Worm (Caenorhabditis elegans): ENCODE data around the gene aqp-2.
A peak's percentile ranks its signal among the peaks of the same experiment; 100 is the strongest.

aqp-2 gene

ce11 chrII:9283668-9284357 is 22.0 kb upstream of the aqp-2 start (continued):
- TF ChIP-seq nfya-1 (tag; optimal IDR thresholded peaks at IDR 0.05; ENCODE audit: borderline replicate concordance, insufficient read depth): no peak
- no peak for TF ChIP-seq hmg-20 (GFP tag; IDR thresholded peaks at IDR 0.05)
- TF ChIP-seq lin-54 (GFP tag; optimal IDR thresholded peaks at IDR 0.05): peak; percentile 44
- TF ChIP-seq B0336.3 (GFP tag; IDR thresholded peaks at IDR 0.05): peak; percentile 73; the same call in 1 of the 2 replicates
- TF ChIP-seq chd-7 (tag; optimal IDR thresholded peaks at IDR 0.05): peak; percentile 60
- no peak for TF ChIP-seq rpc-1 (optimal IDR thresholded peaks at IDR 0.05)
- TF ChIP-seq rpc-1 (tag; optimal IDR thresholded peaks at IDR 0.05): no peak
- no peak for TF ChIP-seq F49E8.2 (tag; optimal IDR thresholded peaks at IDR 0.05; ENCODE audit: insufficient read depth)
- no peak for TF ChIP-seq dpff-1 (tag; optimal IDR thresholded peaks at IDR 0.05)
- peak; percentile 42 for TF ChIP-seq lin-40 (tag; optimal IDR thresholded peaks at IDR 0.05)
- TF ChIP-seq nfyb-1 (GFP tag; IDR thresholded peaks at IDR 0.05): peak; percentile 82
- TF ChIP-seq tlf-1 (GFP tag; optimal IDR thresholded peaks at IDR 0.05): peak; percentile 41
- peak; percentile 40 for TF ChIP-seq nhr-90 (tag; optimal IDR thresholded peaks at IDR 0.05)
- TF ChIP-seq ztf-22 (GFP tag; optimal IDR thresholded peaks at IDR 0.05): no peak
- no peak for TF ChIP-seq egl-18 (GFP tag; IDR thresholded peaks at IDR 0.05)
- no peak for TF ChIP-seq ceh-40 (GFP tag; IDR thresholded peaks at IDR 0.05)
- TF ChIP-seq atf-7 (tag; optimal IDR thresholded peaks at IDR 0.05): peak; percentile 79
- TF ChIP-seq rcor-1 (GFP tag; IDR thresholded peaks at IDR 0.05): no peak
- no peak for TF ChIP-seq T26A5.8 (tag; optimal IDR thresholded peaks at IDR 0.05)
- TF ChIP-seq sea-2 (GFP tag; IDR thresholded peaks at IDR 0.05): no peak
- TF ChIP-seq let-607 (tag; optimal IDR thresholded peaks at IDR 0.05): peak in 1 of 2 experiments; percentile 73
- 0 out of 2 replicates have a peak, but pooled peaks have one; percentile 33 for TF ChIP-seq dox-1 (GFP tag; IDR thresholded peaks at IDR 0.05)
- TF ChIP-seq sdz-38 (tag; optimal IDR thresholded peaks at IDR 0.05): no peak
- no peak for TF ChIP-seq ceh-79 (tag; optimal IDR thresholded peaks at IDR 0.05)
- TF ChIP-seq ets-4 (GFP tag; optimal IDR thresholded peaks at IDR 0.05): peak; percentile 39
- TF ChIP-seq aptf-2 (GFP tag; conservative IDR thresholded peaks at IDR 0.05): no peak
- TF ChIP-seq cebp-2 (GFP tag; IDR thresholded peaks at IDR 0.05): no peak
- TF ChIP-seq mxl-1 (tag; optimal IDR thresholded peaks at IDR 0.05): no peak
- TF ChIP-seq unc-62 (GFP tag; optimal IDR thresholded peaks at IDR 0.05): peak; percentile 86
- TF ChIP-seq T07F8.4 (tag; optimal IDR thresholded peaks at IDR 0.05): no peak
- TF ChIP-seq F52B5.7 (tag; optimal IDR thresholded peaks at IDR 0.05): no peak
- no peak for TF ChIP-seq attf-6 (GFP tag; IDR thresholded peaks at IDR 0.05)

- TF ChIP-seq lag-1 (GFP tag; IDR thresholded peaks at IDR 0.05) (no peak), repo-1 (tag; optimal IDR thresholded peaks at IDR 0.05) (peak; percentile 65), unc-62 (GFP tag; optimal IDR thresholded peaks at IDR 0.05) (peak; percentile 63), nhr-80 (tag; optimal IDR thresholded peaks at IDR 0.05) (peak; percentile 98), Y56A3A.18 (GFP tag; IDR thresholded peaks at IDR 0.05) (0 out of 2 replicates have a peak, but pooled peaks have one; percentile 31), cebp-2 (GFP tag; IDR thresholded peaks at IDR 0.05) (peak; percentile 78; the same call in 1 of the 2 replicates), ZK185.1 (tag; optimal IDR thresholded peaks at IDR 0.05; ENCODE audit: poor library complexity, severe bottlenecking) (peak; percentile 87), hlh-12 (tag; optimal IDR thresholded peaks at IDR 0.05) (no peak), ceh-91 (GFP tag; IDR thresholded peaks at IDR 0.05) (no peak), B0261.1 (tag; optimal IDR thresholded peaks at IDR 0.05) (no peak), ztf-22 (GFP tag; optimal IDR thresholded peaks at IDR 0.05) (peak; percentile 40), bed-1 (GFP tag; IDR thresholded peaks at IDR 0.05) (no peak), egrh-3 (GFP tag; IDR thresholded peaks at IDR 0.05) (no peak), Y53F4B.3 (GFP tag; IDR thresholded peaks at IDR 0.05) (no peak), tlf-1 (GFP tag; optimal IDR thresholded peaks at IDR 0.05) (peak; percentile 44), K12H6.12 (tag; optimal IDR thresholded peaks at IDR 0.05) (peak; percentile 89), nfyb-1 (GFP tag; IDR thresholded peaks at IDR 0.05) (peak; percentile 91), F55B11.4 (tag; optimal IDR thresholded peaks at IDR 0.05; ENCODE audit: borderline replicate concordance, insufficient read depth) (no peak), lin-26 (GFP tag; IDR thresholded peaks at IDR 0.05) (peak; percentile 63), ama-1 (optimal IDR thresholded peaks at IDR 0.05) (peak; percentile 33), ama-1 (GFP tag; optimal IDR thresholded peaks at IDR 0.05) (peak in 1 of 2 experiments; percentile 50), lin-54 (GFP tag; optimal IDR thresholded peaks at IDR 0.05) (peak; percentile 67), mes-4 (tag; optimal IDR thresholded peaks at IDR 0.05) (no peak), lin-40 (tag; optimal IDR thresholded peaks at IDR 0.05) (peak; percentile 87), T07F8.4 (tag; optimal IDR thresholded peaks at IDR 0.05) (no peak)
Measured at ce11 chrII:9282787-9283186, 21.0 kb upstream of the aqp-2 start.
